Worm (Caenorhabditis elegans): ENCODE measurements around the gene Y43C5B.3.
"Not testable (repeated sequence)": the region's sequence is repeated elsewhere in the genome, so short reads cannot be mapped to it uniquely, and the experiment has no call there.

The Y43C5B.3 gene

DNA sequence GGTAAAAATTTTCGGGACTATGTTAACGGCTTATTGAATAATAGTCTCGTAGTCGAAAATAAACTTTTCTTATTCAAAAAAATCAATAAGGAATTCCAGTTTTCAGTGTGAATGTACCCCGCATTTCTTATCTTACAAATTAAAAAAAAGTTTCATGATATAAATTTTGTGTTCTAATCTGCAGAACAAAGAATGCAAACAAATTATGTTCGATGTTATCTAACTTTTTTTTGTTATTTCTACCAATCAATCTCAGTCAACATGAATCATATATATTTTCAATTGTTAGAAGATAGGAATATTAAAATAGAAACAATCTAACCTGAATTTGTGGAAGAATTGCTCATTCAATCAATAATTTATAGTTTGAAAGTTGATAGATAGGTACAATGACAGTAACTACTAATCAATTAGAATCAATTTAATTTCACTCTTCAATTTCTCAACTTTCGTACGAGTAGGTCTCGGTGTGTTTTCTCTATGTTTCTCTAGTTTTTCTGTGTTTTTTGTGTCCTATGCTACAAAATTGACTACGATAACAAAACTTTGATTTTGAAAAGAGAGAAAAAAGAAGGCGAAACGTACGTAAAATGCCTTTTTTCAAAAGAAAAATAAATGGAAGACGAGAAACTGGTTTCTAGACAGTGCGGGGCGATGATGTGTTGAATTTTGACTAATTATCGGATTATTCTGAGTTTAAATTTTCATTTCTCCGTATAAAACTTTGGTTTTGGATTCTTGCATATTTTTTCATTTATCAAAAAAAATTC lies at the start of gene Y43C5B.3, which contains the start of gene unc-43:
TSS of gene Y43C5B.3 (plus strand) at position 720 of the 770 bp plus-strand sequence.
TSS of gene unc-43 (minus strand) at position 347 of the 770 bp plus-strand sequence.
- TF ChIP-seq unc-62 (GFP tag; optimal IDR thresholded peaks at IDR 0.05) = no peak

DNA sequence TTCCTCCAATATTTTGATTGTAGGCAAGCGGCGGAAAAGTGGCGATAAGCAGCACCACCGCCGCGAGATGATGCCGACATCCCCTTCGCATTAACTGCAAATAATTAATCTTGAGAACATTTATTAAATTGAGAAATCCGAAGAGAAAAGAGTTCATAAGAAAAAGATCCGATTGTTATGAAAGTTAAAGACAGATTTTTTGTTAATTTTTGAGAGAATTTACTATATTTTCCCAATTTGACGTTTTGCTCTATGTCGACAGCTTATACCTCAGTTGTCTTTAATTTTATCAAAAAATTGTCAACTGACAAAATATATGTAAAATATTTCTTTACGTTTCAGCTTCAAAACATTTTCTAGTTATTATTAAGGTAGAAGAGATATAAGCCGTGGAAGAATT lies 48.2 kb upstream of the Y43C5B.3 start, which contains the start of gene R09E10.5:
TSS of gene R09E10.5 (minus strand) at position 101 of the 400 bp plus-strand sequence.
- no peak for TF ChIP-seq unc-62 (GFP tag; optimal IDR thresholded peaks at IDR 0.05)

DNA sequence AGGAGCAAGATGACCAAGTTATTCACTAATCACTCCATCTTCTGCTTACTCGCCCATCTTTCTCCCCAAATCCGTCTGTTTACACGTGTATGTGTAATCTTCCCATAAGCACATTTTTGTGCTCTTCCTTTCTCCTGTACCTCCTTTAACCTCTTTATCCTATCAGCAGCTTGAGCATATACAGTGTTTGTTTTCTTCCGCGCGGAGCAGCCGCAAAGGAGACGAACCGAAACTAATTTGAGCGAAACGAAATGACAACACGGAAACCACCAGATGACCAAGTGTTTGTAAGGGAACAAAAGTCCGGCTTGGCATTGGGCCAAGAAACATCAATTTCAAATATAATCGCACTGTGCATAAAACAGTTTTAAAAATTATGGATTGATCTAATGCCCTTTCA lies 46.0 kb upstream of the Y43C5B.3 start:
- no peak for TF ChIP-seq unc-62 (GFP tag; optimal IDR thresholded peaks at IDR 0.05)

DNA sequence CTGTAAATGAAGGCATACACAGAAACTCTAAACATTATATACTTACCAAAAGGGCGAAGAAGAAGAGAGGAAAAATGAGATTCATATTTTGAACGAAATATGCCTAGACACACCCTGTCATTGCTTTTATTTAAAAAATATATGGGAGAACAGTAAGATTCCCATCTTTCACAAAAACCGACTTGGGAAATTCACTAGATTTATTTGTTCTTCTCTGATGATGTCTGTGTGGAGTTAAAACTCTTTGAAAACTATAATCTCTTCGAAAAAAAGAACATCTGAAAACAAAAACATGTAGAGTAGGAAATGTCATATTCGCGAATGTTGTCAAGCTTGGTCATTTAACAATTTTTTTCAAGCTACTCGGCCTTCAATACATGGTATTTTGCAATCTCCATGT lies 40.1 kb upstream of the Y43C5B.3 start, which contains the start of gene R09E10.8:
TSS of gene R09E10.8 (minus strand) at position 101 of the 400 bp plus-strand sequence.
- TF ChIP-seq unc-62 (GFP tag; optimal IDR thresholded peaks at IDR 0.05) = no peak

DNA sequence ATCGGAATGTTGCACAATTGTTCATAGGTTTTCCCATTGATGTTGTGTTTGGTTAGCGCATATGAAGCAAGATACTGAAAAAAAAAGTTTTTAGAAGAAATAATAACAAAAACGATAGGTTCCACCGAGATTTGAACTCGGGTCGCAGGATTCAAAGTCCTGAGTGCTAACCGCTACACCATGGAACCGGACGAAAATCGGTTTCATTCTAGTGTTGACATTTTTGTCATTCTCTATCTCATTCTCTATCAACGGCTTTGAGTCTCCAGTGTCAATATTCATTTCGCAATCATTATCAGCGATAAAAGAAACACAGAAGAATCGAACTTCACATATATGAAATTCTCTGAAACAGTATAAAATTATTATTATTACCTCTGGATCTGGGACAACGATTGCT lies 39.3 kb upstream of the Y43C5B.3 start:
- TF ChIP-seq unc-62 (GFP tag; optimal IDR thresholded peaks at IDR 0.05) = no peak

DNA sequence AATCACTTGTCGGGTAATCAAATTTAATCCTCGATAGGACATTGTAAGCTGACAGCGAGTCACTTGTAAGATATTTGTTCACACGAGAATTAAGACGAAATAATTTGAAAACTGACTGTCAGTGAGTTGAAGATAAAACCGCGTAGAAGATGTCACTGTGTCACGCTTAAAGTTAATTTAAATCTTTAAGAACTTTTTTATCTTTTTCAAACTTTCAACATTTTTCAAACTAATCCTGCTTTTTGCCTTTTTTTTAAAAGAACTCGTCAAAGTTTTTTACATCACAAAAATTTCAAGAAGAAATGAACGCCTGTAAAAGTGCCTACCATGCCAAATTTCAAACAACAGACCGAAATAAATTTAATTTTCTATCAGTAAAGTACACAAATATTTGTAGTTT lies 36.8 kb upstream of the Y43C5B.3 start, which contains the start of gene acs-18:
TSS of gene acs-18 (minus strand) at position 101 of the 400 bp plus-strand sequence.
- TF ChIP-seq unc-62 (GFP tag; optimal IDR thresholded peaks at IDR 0.05) = no peak

DNA sequence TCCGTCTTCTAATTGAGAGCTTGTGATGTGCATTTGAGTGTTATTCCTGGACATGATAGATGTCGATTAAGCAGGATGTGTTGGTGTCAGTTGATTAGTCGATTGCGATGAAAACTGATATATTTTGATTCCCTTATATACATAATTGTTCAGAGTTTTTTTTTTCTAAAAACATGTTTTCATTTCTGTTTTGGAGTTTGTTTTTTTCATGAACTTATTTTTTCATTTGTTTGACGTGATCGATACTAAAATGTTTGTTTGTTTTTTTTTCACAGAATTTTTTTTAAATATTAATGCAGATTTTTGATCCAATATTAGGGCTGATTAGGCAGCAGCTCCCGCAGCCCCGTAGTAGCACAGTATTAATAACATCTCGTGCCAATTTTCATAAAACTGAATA lies 32.2 kb upstream of the Y43C5B.3 start, which contains the start of gene R09E10.2:
TSS of gene R09E10.2 (minus strand) at position 101 of the 400 bp plus-strand sequence.
- no peak for TF ChIP-seq unc-62 (GFP tag; optimal IDR thresholded peaks at IDR 0.05)

DNA sequence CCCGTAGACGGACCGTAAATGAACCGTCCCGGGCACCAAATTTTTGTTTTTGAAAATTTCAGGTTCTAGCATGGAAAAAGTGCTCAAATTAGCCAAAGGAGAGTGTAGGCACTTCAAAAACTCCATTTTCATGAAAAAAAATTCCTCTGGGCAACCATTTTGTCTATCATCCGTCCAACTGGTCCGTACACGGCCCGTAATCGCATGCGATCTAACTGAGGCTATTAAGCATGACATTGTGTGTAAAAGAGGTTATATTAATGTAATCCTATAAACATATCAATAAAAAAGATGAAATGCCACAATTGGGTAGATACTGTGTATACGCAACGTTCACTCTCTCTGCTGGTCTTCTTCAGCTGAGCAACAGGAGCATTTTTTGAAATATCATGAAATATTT lies 27.7 kb upstream of the Y43C5B.3 start, which contains the start of gene R09E10.1:
TSS of gene R09E10.1 (minus strand) at position 101 of the 400 bp plus-strand sequence.
- TF ChIP-seq unc-62 (GFP tag; optimal IDR thresholded peaks at IDR 0.05) = not testable (repeated sequence)

DNA sequence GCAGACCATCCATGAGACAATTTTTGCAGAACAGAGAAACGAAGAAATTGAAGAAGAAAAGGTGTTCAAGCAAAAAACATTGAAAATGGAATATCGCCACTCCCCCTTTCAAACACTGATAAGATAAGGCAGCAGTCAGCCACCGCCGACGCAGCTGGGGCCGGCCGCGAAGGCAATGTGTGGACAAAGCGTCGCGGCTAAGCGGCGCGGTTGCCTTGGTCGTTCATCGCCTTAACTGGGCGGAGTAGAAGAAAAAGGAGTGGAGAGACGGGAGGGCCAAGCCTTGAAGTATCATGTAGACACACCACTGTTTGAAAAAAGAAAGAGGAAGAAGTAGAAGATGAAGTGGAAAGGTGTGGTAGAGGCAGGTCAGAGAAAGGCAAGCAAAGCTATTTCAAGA lies 19.4 kb upstream of the Y43C5B.3 start:
- no peak for TF ChIP-seq unc-62 (GFP tag; optimal IDR thresholded peaks at IDR 0.05)

DNA sequence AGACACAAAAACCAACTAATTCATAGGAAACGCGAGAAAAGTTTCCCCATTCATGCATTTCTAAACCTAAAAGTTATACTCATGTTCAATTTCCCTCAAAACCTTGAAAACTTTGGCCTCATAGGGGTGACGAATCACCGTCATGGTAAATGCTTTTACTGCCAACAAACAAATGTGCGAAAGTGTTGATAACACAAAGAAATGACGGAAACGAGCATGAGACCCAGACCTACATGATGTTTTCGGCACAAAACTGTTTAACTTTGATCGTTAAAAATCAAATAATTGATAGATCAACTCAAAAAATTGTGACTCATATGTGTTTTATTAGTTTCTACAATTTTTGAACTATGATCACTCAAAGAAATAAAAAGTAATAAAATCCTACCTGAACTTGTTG lies 18.5 kb upstream of the Y43C5B.3 start:
- no peak for TF ChIP-seq unc-62 (GFP tag; optimal IDR thresholded peaks at IDR 0.05)

DNA sequence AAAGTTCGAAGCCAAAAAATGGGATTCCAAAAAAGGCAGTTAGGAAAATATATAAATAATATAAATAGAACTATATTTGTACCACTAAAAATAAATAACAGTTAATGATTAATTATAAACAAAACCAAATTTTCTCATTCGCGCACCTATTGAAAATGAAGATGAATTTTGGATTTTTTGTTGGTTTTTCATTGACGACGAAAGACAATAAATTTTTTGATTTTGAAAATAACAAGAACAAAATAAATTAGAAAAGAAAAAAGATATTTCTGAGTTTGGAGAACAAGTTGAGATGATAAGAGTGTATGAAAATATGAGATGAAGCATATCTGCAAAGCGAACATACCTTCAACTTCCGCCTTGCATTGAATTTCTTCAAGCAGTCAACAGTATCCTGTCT lies 13.1 kb upstream of the Y43C5B.3 start:
- TF ChIP-seq unc-62 (GFP tag; optimal IDR thresholded peaks at IDR 0.05) = no peak

DNA sequence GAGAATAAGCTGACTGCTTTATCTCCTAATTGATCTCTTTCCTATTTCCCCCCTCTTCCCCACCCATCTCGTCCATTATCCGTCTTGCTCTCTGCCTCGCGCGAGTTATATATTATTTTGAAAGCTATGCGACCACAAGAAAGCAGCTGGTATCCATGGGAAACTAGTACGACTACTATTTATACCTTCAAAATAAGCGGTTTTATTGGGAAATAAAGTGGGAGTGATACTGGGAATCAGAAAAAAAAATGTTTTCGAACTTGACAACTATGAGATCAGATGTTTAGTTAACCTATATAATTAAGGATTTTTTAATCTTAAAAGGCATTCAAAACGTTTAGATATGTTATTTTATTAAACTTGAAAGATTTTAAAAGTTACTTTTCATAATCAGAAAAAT lies 10.7 kb upstream of the Y43C5B.3 start:
- TF ChIP-seq unc-62 (GFP tag; optimal IDR thresholded peaks at IDR 0.05) = no peak

DNA sequence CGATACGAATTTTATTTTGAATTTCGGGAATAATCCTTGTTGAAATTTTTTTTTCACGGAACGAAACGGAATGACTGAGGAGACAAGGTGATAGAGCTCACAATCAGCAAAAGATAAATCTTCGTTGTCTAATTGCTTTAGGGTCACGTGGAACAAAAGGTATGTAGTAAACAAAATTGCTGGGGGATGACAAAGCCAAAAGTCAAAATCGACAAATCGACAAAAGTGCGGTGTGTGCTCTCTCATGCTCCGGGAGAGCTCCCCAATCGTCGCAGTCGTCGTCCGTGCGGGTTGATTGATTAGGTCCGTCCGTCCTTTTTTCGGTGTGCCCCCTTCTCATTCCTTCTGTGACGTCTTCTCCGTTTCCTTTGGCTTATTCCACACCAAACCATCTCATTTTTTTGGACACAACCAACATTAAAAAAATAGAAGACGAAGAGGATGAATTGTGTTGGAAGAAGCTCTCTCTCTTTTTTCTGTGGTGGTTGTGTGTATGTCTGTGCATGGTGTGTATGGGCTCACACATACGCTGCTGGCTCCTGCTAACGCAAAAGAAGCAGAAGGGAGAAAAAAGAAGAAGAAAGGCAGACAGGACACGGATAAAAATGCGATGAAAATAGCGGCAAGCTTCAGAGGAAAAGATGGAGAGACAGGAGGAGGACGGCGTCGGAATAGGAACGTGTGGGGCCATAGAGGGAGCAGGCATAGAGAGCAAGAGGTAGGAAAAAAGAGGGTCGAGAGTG lies 8.6 kb upstream of the Y43C5B.3 start:
- TF ChIP-seq unc-62 (GFP tag; optimal IDR thresholded peaks at IDR 0.05) = no peak

DNA sequence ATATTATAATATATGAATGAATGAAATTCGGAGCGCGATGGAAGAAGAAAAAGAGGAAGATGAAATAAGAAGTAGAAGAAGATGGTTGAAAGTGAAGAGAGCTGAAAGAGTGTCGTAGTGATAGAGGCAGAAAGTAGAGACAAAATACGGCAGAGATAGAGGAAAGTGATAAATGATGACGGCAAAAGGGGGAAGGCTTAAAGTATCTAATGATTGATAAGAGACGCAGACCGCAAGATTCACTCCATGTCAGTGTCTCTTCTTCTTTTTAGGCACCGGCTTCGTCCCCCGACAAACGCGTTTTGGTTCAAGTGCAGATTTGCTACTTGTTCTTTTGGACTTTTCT lies 8.1 kb upstream of the Y43C5B.3 start:
- no peak for TF ChIP-seq unc-62 (GFP tag; optimal IDR thresholded peaks at IDR 0.05)

DNA sequence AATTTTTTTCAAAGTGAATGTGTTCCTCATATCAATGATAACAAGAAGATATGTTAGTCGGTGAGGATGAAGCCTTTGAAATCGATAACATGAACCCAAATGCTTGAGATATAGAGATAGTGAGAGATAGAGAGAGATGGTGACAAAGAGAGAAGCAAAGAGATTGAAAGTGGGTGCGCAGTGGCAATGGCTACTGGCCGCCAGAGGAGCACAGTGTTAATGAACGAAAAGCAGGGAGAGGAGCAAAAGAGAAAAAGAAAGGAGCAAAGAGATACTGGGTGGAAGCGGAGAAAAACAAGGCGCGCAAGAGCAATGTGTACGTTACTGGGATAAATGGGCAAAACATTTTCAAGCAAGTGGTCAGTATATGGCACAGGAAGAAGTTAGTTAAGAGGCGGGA lies 5.8 kb upstream of the Y43C5B.3 start:
- TF ChIP-seq unc-62 (GFP tag; optimal IDR thresholded peaks at IDR 0.05) = no peak

DNA sequence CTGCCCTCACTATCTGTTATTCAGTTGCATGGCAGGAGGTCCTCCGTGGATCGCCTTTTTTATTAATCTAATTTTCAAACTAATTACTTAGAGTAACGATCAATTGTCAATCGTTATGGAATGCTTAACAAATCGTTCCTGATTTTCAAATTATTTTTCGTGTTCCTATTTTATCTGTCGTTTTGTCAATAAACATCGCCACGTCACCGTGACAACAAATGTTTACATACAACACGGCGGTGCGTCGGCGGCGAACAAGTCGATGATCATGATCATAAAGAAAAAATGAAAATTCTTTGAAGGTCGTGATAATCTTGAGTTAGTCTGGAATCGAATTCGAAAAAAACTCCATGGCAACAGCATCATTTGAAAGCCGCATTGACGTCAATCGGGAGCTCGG lies 4.9 kb upstream of the Y43C5B.3 start:
- no peak for TF ChIP-seq unc-62 (GFP tag; optimal IDR thresholded peaks at IDR 0.05)

DNA sequence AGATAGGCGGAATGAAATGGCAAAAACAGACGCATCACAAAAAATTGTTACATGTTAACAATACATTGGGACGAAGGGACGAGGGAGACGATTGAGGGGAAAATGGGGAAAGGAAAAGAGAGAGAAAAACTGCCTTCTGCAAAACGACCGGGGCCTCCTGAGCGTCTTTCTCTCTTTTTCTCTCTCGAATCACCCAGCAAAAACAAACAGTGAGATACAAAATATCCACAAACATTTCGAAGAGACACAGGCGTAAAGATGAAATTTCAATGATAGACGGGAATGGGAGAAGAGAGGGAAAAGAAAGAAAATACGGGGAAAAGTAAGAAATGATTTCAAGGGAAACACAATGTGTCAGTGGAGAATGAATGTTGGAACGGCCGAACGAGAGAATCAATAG lies 4.4 kb upstream of the Y43C5B.3 start:
- TF ChIP-seq unc-62 (GFP tag; optimal IDR thresholded peaks at IDR 0.05) = no peak
